Fruit fly (Drosophila melanogaster): Measurements from ENCODE around the gene Uvrag.

Uvrag gene

DNA sequence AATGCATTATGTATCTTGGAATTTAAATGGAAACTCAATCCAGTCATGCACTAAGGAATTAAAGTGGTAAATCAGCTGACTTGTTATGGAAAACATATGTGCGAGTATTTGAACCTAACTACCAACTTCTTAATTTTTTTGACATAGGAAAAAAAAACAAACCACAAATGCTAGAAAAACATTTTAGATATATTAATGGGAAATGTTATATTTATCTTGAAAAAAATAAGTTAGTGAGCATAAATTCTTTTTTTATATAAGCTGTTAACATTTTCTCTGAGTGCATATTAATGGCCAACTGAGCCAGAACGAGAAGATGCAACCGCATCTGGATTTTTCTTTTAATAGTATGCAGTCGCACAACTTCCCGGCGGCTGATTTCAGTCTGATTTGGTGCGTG, 35.4 kb upstream of the Uvrag start (continued):
- TF ChIP-seq CG6276 (GFP tag; optimal IDR thresholded peaks at IDR 0.05) (peak; percentile 9), Hr39 (GFP tag; optimal IDR thresholded peaks at IDR 0.05) (no peak), vri (GFP tag; optimal IDR thresholded peaks at IDR 0.05) (no peak), pdm3 (GFP tag; optimal IDR thresholded peaks at IDR 0.05) (no peak), dac (GFP tag; optimal IDR thresholded peaks at IDR 0.05) (no peak)

DNA sequence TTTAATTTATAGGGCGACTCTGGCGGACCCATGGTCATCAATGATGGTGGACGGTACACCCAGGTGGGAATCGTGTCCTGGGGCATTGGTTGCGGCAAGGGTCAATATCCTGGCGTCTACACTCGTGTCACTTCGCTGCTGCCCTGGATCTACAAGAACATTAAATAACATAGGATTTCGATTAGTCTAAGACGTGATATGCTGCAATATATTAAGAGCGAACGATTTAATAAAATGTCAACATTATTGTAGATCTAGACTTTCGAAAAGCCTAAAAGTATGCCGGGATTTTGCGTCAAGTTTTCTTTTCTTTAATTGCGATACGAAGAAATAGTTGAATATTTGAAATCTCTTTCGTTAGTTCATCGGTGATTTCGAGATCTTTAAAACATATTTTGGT, 29.4 kb upstream of the Uvrag start, which contains the start of gene Naa20B:
Gene Naa20B (plus strand): TSS at position 301 of the 400 bp plus-strand sequence.
- no peak for TF ChIP-seq eg (GFP tag; IDR thresholded peaks at IDR 0.05)
- no peak for TF ChIP-seq salr (GFP tag; optimal IDR thresholded peaks at IDR 0.05)
- no peak for TF ChIP-seq CG11902 (GFP tag; optimal IDR thresholded peaks at IDR 0.05)
- no peak for TF ChIP-seq CG11762 (GFP tag; optimal IDR thresholded peaks at IDR 0.05; ENCODE audit: insufficient read depth)
- no peak for TF ChIP-seq CG6276 (GFP tag; optimal IDR thresholded peaks at IDR 0.05)
- no peak for TF ChIP-seq topi (GFP tag; optimal IDR thresholded peaks at IDR 0.05)
- no peak for TF ChIP-seq ss (GFP tag; optimal IDR thresholded peaks at IDR 0.05)
- TF ChIP-seq CG7368 (GFP tag; optimal IDR thresholded peaks at IDR 0.05) = no peak
- no peak for TF ChIP-seq CG4318 (GFP tag; optimal IDR thresholded peaks at IDR 0.05)
- no peak for TF ChIP-seq Ets21C (GFP tag; optimal IDR thresholded peaks at IDR 0.05)
- no peak for TF ChIP-seq Sox15 (GFP tag; optimal IDR thresholded peaks at IDR 0.05)
- no peak for TF ChIP-seq pdm3 (GFP tag; optimal IDR thresholded peaks at IDR 0.05)
- no peak for TF ChIP-seq dsx (GFP tag; optimal IDR thresholded peaks at IDR 0.05; ENCODE audit: poor library complexity, severe bottlenecking)
- no peak for TF ChIP-seq Blimp-1 (GFP tag; optimal IDR thresholded peaks at IDR 0.05)
- no peak for TF ChIP-seq CG1621 (tag; optimal IDR thresholded peaks at IDR 0.05)
- no peak for TF ChIP-seq Eip93F (GFP tag; optimal IDR thresholded peaks at IDR 0.05)

DNA sequence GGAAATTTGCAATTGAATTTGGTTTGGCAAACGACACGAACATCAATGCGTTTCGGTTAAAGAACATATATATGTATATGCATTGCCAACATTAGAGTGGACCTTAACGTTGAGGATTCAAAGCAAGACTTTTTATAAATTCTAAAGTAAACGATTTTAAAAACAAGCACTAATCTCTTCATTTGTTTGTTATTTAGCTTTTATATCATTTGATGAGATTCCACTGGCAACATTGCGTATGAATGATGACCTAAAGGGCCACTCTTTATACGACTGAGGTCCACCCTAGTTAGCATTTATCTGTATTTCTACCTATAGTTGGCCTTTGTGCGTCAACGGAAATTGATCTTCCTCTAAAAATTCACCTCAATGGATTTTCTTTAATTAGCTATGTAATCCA, 27.9 kb upstream of the Uvrag start:
- TF ChIP-seq CG8119 (GFP tag; IDR thresholded peaks at IDR 0.05) = peak; percentile 60; the same call in 2 of the 3 replicates
- TF ChIP-seq Sox14 (GFP tag; optimal IDR thresholded peaks at IDR 0.05) = no peak
- TF ChIP-seq ss (GFP tag; optimal IDR thresholded peaks at IDR 0.05) = no peak
- peak; percentile 22 for TF ChIP-seq net (GFP tag; optimal IDR thresholded peaks at IDR 0.05)
- peak; percentile 24 for TF ChIP-seq CG32006 (GFP tag; optimal IDR thresholded peaks at IDR 0.05)
- no peak for TF ChIP-seq Gug (GFP tag; IDR thresholded peaks at IDR 0.05)
- no peak for TF ChIP-seq Blimp-1 (GFP tag; optimal IDR thresholded peaks at IDR 0.05)
- no peak for TF ChIP-seq CG6792 (GFP tag; optimal IDR thresholded peaks at IDR 0.05)
- TF ChIP-seq fkh (GFP tag; optimal IDR thresholded peaks at IDR 0.05) = no peak
- TF ChIP-seq Ets96B (tag; optimal IDR thresholded peaks at IDR 0.05) = no peak
- no peak for TF ChIP-seq vri (GFP tag; optimal IDR thresholded peaks at IDR 0.05)
- no peak for TF ChIP-seq Hr38 (GFP tag; optimal IDR thresholded peaks at IDR 0.05)
- TF ChIP-seq CG3919 (GFP tag; optimal IDR thresholded peaks at IDR 0.05) = peak; percentile 42
- no peak for TF ChIP-seq CG1621 (tag; optimal IDR thresholded peaks at IDR 0.05)
- TF ChIP-seq esn (GFP tag; optimal IDR thresholded peaks at IDR 0.05) = no peak
- TF ChIP-seq topi (GFP tag; optimal IDR thresholded peaks at IDR 0.05) = no peak
- TF ChIP-seq dsx (GFP tag; optimal IDR thresholded peaks at IDR 0.05; ENCODE audit: poor library complexity, severe bottlenecking) = no peak
- TF ChIP-seq CG11762 (GFP tag; optimal IDR thresholded peaks at IDR 0.05; ENCODE audit: insufficient read depth) = no peak
- TF ChIP-seq CG3032 (tag; optimal IDR thresholded peaks at IDR 0.05) = no peak
- TF ChIP-seq acj6 (GFP tag; optimal IDR thresholded peaks at IDR 0.05) = no peak
- no peak for TF ChIP-seq Hr39 (GFP tag; optimal IDR thresholded peaks at IDR 0.05)
- TF ChIP-seq CG8319 (GFP tag; optimal IDR thresholded peaks at IDR 0.05) = no peak
- no peak for TF ChIP-seq CG7368 (GFP tag; optimal IDR thresholded peaks at IDR 0.05)
- TF ChIP-seq cyc (GFP tag; optimal IDR thresholded peaks at IDR 0.05) = no peak
- TF ChIP-seq svp (GFP tag) = no peak
- TF ChIP-seq eg (GFP tag; IDR thresholded peaks at IDR 0.05) = no peak; the same call in 2 of the 3 replicates
- TF ChIP-seq achi (GFP tag; optimal IDR thresholded peaks at IDR 0.05) = peak; percentile 48
- peak; percentile 21 for TF ChIP-seq CG10631 (GFP tag; optimal IDR thresholded peaks at IDR 0.05)
- TF ChIP-seq CG6276 (GFP tag; optimal IDR thresholded peaks at IDR 0.05) = peak; percentile 52
- TF ChIP-seq CG6163 (GFP tag; IDR thresholded peaks at IDR 0.05) = peak; percentile 53; the same call in 1 of the 3 replicates
- TF ChIP-seq fd85E (GFP tag; optimal IDR thresholded peaks at IDR 0.05) = no peak
- no peak for TF ChIP-seq lz (GFP tag; optimal IDR thresholded peaks at IDR 0.05)
- no peak for TF ChIP-seq CG34406 (GFP tag; optimal IDR thresholded peaks at IDR 0.05)
- no peak for TF ChIP-seq CG4318 (GFP tag; optimal IDR thresholded peaks at IDR 0.05)
- no peak for TF ChIP-seq spab (GFP tag; optimal IDR thresholded peaks at IDR 0.05)
- no peak for TF ChIP-seq Sox102F (GFP tag; optimal IDR thresholded peaks at IDR 0.05)
- no peak for TF ChIP-seq salr (GFP tag; optimal IDR thresholded peaks at IDR 0.05)
- no peak for TF ChIP-seq CG11902 (GFP tag; optimal IDR thresholded peaks at IDR 0.05)
- no peak for TF ChIP-seq fd59A (GFP tag; optimal IDR thresholded peaks at IDR 0.05)
- TF ChIP-seq Lpt (GFP tag; optimal IDR thresholded peaks at IDR 0.05) = peak; percentile 18
- TF ChIP-seq Smox (GFP tag; optimal IDR thresholded peaks at IDR 0.05) = no peak
